Fruit fly (Drosophila melanogaster) whole organism, prepupa: ENCODE results near the gene CG11755.

ENCODE experiments used
- Blimp-1 ChIP-seq: fragments of 200-800 bp; sonication (Bioruptor generic); optimal IDR thresholded peaks from 3 replicates; lab custom pipeline; 2017; ENCODE audit warnings: missing biosample characterization, missing genetic modification characterization, mild to moderate bottlenecking, moderate library complexity, missing genetic modification reagents
- CG10631 ChIP-seq: fragments of 200-800 bp; sonication (Bioruptor generic); optimal IDR thresholded peaks from 2 replicates; lab custom pipeline; 2016; ENCODE audit warnings: missing biosample characterization, missing genetic modification characterization
- CG11294 ChIP-seq: fragments of 200-800 bp; sonication (Bioruptor generic); IDR thresholded peaks from 2 replicates; pipeline ENCODE4 v1.3.6; 2022; ENCODE audit warnings: missing biosample characterization, missing genetic modification characterization
- CG11762 ChIP-seq: fragments of 200-800 bp; sonication (Bioruptor generic); optimal IDR thresholded peaks from 3 replicates; lab custom pipeline; 2016; ENCODE audit warnings: missing biosample characterization, missing genetic modification characterization; ENCODE audit not compliant: insufficient read depth
- CG11902 ChIP-seq: fragments of 200-800 bp; sonication (Bioruptor generic); optimal IDR thresholded peaks from 3 replicates; lab custom pipeline; 2016; ENCODE audit warnings: missing biosample characterization, missing genetic modification characterization
- CG15336 ChIP-seq: fragments of 200-800 bp; sonication (Bioruptor generic); IDR thresholded peaks from 2 replicates; pipeline ENCODE4 v1.3.6; 2022; ENCODE audit warnings: missing biosample characterization, missing genetic modification characterization
- CG1621 ChIP-seq: fragments of 200-800 bp; sonication (Bioruptor generic); optimal IDR thresholded peaks from 3 replicates; lab custom pipeline; 2018; ENCODE audit warnings: missing biosample characterization, mild to moderate bottlenecking, missing genetic modification characterization
- CG16779 ChIP-seq: fragments of 200-800 bp; sonication (Bioruptor generic); optimal IDR thresholded peaks from 3 replicates; lab custom pipeline; 2017; ENCODE audit warnings: missing biosample characterization, mild to moderate bottlenecking, missing genetic modification characterization
- CG31627 ChIP-seq: fragments of 200-800 bp; sonication (Bioruptor generic); optimal IDR thresholded peaks from 3 replicates; lab custom pipeline; 2016; ENCODE audit warnings: missing biosample characterization, missing genetic modification characterization
- CG32006 ChIP-seq: fragments of 200-800 bp; sonication (Bioruptor generic); optimal IDR thresholded peaks from 3 replicates; lab custom pipeline; 2017; ENCODE audit warnings: missing biosample characterization, mild to moderate bottlenecking, missing genetic modification characterization
- CG34406 ChIP-seq: fragments of 200-800 bp; sonication (Bioruptor generic); optimal IDR thresholded peaks from 3 replicates; lab custom pipeline; 2016; ENCODE audit warnings: missing biosample characterization, missing genetic modification characterization
- CG3919 ChIP-seq: fragments of 200-800 bp; sonication (Bioruptor generic); optimal IDR thresholded peaks from 3 replicates; lab custom pipeline; 2016; ENCODE audit warnings: missing biosample characterization, missing genetic modification characterization
- CG6163 ChIP-seq: fragments of 200-800 bp; sonication (Bioruptor generic); IDR thresholded peaks from 3 replicates; pipeline ENCODE4 v1.3.6; 2022; ENCODE audit warnings: missing biosample characterization, missing genetic modification characterization
- CG6276 ChIP-seq: fragments of 200-800 bp; sonication (Bioruptor generic); optimal IDR thresholded peaks from 2 replicates; lab custom pipeline; 2017; ENCODE audit warnings: missing biosample characterization, mild to moderate bottlenecking, missing genetic modification characterization
- CG6792 ChIP-seq: fragments of 200-800 bp; sonication (Bioruptor generic); optimal IDR thresholded peaks from 3 replicates; lab custom pipeline; 2016; ENCODE audit warnings: missing biosample characterization, missing genetic modification characterization
- CG6808 ChIP-seq: fragments of 200-800 bp; sonication (Bioruptor generic); optimal IDR thresholded peaks from 3 replicates; lab custom pipeline; 2017; ENCODE audit warnings: missing biosample characterization, missing genetic modification characterization, mild to moderate bottlenecking, moderate library complexity, missing genetic modification reagents
- CG7368 ChIP-seq: fragments of 200-800 bp; sonication (Bioruptor generic); optimal IDR thresholded peaks from 3 replicates; lab custom pipeline; 2016; ENCODE audit warnings: missing biosample characterization, missing genetic modification characterization
- CG8119 ChIP-seq: fragments of 200-800 bp; sonication (Bioruptor generic); IDR thresholded peaks from 3 replicates; pipeline ENCODE4 v1.3.6; 2022; ENCODE audit warnings: missing biosample characterization, missing genetic modification characterization
- CG8319 ChIP-seq: fragments of 200-800 bp; sonication (Bioruptor generic); optimal IDR thresholded peaks from 3 replicates; lab custom pipeline; 2016; ENCODE audit warnings: missing biosample characterization, missing genetic modification characterization
- CG8632 ChIP-seq: fragments of 200-800 bp; sonication (Bioruptor generic); optimal IDR thresholded peaks from 3 replicates; lab custom pipeline; 2016; ENCODE audit warnings: missing biosample characterization, missing genetic modification characterization
- Eip75B ChIP-seq: fragments of 200-800 bp; sonication (Bioruptor generic); optimal IDR thresholded peaks from 3 replicates; lab custom pipeline; 2016; ENCODE audit warnings: missing biosample characterization, missing genetic modification characterization
- Eip78C ChIP-seq: fragments of 200-800 bp; sonication (Bioruptor generic); peaks from one replicate; lab custom pipeline; 2016; ENCODE audit warnings: missing biosample characterization, missing genetic modification characterization
- Eip93F ChIP-seq: fragments of 200-800 bp; sonication (Bioruptor generic); optimal IDR thresholded peaks from 2 replicates; lab custom pipeline; 2016; ENCODE audit warnings: missing biosample characterization, mild to moderate bottlenecking, missing genetic modification characterization
- Ets21C ChIP-seq: fragments of 200-800 bp; sonication (Bioruptor generic); optimal IDR thresholded peaks from 3 replicates; lab custom pipeline; 2016; ENCODE audit warnings: missing biosample characterization, missing genetic modification characterization
- Ets96B ChIP-seq: fragments of 200-800 bp; optimal IDR thresholded peaks from 2 replicates; lab custom pipeline; 2019; ENCODE audit warnings: missing biosample characterization, mild to moderate bottlenecking, missing genetic modification characterization, moderate library complexity
- Gug ChIP-seq: fragments of 200-800 bp; sonication (Bioruptor generic); IDR thresholded peaks from 2 replicates; pipeline ENCODE4 v1.3.6; 2022; ENCODE audit warnings: missing biosample characterization, missing genetic modification characterization
- Hr38 ChIP-seq: sonication (Bioruptor generic); optimal IDR thresholded peaks from 2 replicates; lab custom pipeline; 2016; ENCODE audit warnings: missing biosample characterization, missing genetic modification characterization
- Hr39 ChIP-seq: fragments of 200-800 bp; sonication (Bioruptor generic); optimal IDR thresholded peaks from 2 replicates; lab custom pipeline; 2016; ENCODE audit warnings: missing biosample characterization, missing genetic modification characterization
- Hr4 ChIP-seq: fragments of 200-800 bp; sonication (Bioruptor generic); optimal IDR thresholded peaks from 3 replicates; lab custom pipeline; 2016; ENCODE audit warnings: missing biosample characterization, missing genetic modification characterization
- Lpt ChIP-seq: fragments of 200-800 bp; sonication (Bioruptor generic); optimal IDR thresholded peaks from 3 replicates; lab custom pipeline; 2016; ENCODE audit warnings: missing biosample characterization, missing genetic modification characterization
- Met ChIP-seq: fragments of 200-800 bp; sonication (Bioruptor generic); optimal IDR thresholded peaks from 3 replicates; lab custom pipeline; 2016; ENCODE audit warnings: missing biosample characterization, missing genetic modification characterization
- OdsH ChIP-seq: fragments of 200-800 bp; sonication (Bioruptor generic); optimal IDR thresholded peaks from 3 replicates; lab custom pipeline; 2016; ENCODE audit warnings: missing biosample characterization, missing genetic modification characterization
- Smox ChIP-seq: fragments of 200-800 bp; sonication (Bioruptor generic); optimal IDR thresholded peaks from 3 replicates; lab custom pipeline; 2016; ENCODE audit warnings: missing biosample characterization, missing genetic modification characterization
- Sox102F ChIP-seq: fragments of 200-800 bp; sonication (Bioruptor generic); optimal IDR thresholded peaks from 2 replicates; lab custom pipeline; 2016; ENCODE audit warnings: missing biosample characterization, mild to moderate bottlenecking, missing genetic modification characterization
- Sox14 ChIP-seq: fragments of 200-800 bp; sonication (Bioruptor generic); optimal IDR thresholded peaks from 3 replicates; lab custom pipeline; 2016; ENCODE audit warnings: missing biosample characterization, missing genetic modification characterization
- Sox15 ChIP-seq: fragments of 200-800 bp; sonication (Bioruptor generic); optimal IDR thresholded peaks from 3 replicates; lab custom pipeline; 2016; ENCODE audit warnings: missing biosample characterization, missing genetic modification characterization
- achi ChIP-seq: fragments of 200-800 bp; sonication (Bioruptor generic); optimal IDR thresholded peaks from 3 replicates; lab custom pipeline; 2016; ENCODE audit warnings: missing biosample characterization, missing genetic modification characterization
- acj6 ChIP-seq: fragments of 200-800 bp; sonication (Bioruptor generic); optimal IDR thresholded peaks from 3 replicates; lab custom pipeline; 2016; ENCODE audit warnings: missing biosample characterization, missing genetic modification characterization
- dac ChIP-seq: fragments of 200-800 bp; sonication (Bioruptor generic); optimal IDR thresholded peaks from 2 replicates; lab custom pipeline; 2017; ENCODE audit warnings: missing biosample characterization, mild to moderate bottlenecking, missing genetic modification characterization
- dsx ChIP-seq: fragments of 200-800 bp; optimal IDR thresholded peaks from 3 replicates; lab custom pipeline; 2019; ENCODE audit warnings: missing biosample characterization, mild to moderate bottlenecking, missing genetic modification characterization, moderate library complexity; ENCODE audit not compliant: poor library complexity, severe bottlenecking
- eg ChIP-seq: fragments of 200-800 bp; sonication (Bioruptor generic); IDR thresholded peaks from 3 replicates; pipeline ENCODE4 v1.3.6; 2022; ENCODE audit warnings: missing biosample characterization, missing genetic modification characterization
- esn ChIP-seq: fragments of 200-800 bp; sonication (Bioruptor generic); optimal IDR thresholded peaks from 2 replicates; lab custom pipeline; 2016; ENCODE audit warnings: missing biosample characterization, mild to moderate bottlenecking, missing genetic modification characterization, moderate library complexity
- fd59A ChIP-seq: fragments of 200-800 bp; sonication (Bioruptor generic); optimal IDR thresholded peaks from 2 replicates; lab custom pipeline; 2017; ENCODE audit warnings: missing biosample characterization, mild to moderate bottlenecking, missing genetic modification characterization, missing genetic modification reagents
- fd85E ChIP-seq: fragments of 200-800 bp; sonication (Bioruptor generic); optimal IDR thresholded peaks from 3 replicates; lab custom pipeline; 2016; ENCODE audit warnings: missing biosample characterization, missing genetic modification characterization
- fkh ChIP-seq: fragments of 200-800 bp; sonication (Bioruptor generic); optimal IDR thresholded peaks from 3 replicates; lab custom pipeline; 2017; ENCODE audit warnings: missing biosample characterization, mild to moderate bottlenecking, missing genetic modification characterization, moderate library complexity
- lz ChIP-seq: fragments of 200-800 bp; sonication (Bioruptor generic); optimal IDR thresholded peaks from 3 replicates; lab custom pipeline; 2016; ENCODE audit warnings: missing biosample characterization, missing genetic modification characterization
- net ChIP-seq: fragments of 200-800 bp; sonication (Bioruptor generic); optimal IDR thresholded peaks from 3 replicates; lab custom pipeline; 2016; ENCODE audit warnings: missing biosample characterization, missing genetic modification characterization
- pdm3 ChIP-seq: fragments of 200-800 bp; sonication (Bioruptor generic); optimal IDR thresholded peaks from 3 replicates; lab custom pipeline; 2016; ENCODE audit warnings: missing biosample characterization, missing genetic modification characterization
- salr ChIP-seq, 2 experiments: fragments of 200-800 bp; sonication (Bioruptor generic); optimal IDR thresholded peaks; 3 replicates each; lab custom pipeline; 2016 to 2018; ENCODE audit warnings: missing biosample characterization in 2 of 2, missing genetic modification characterization in 2 of 2, mild to moderate bottlenecking in 1 of 2
- spab ChIP-seq: fragments of 200-800 bp; sonication (Bioruptor generic); optimal IDR thresholded peaks from 2 replicates; lab custom pipeline; 2017; ENCODE audit warnings: missing biosample characterization, mild to moderate bottlenecking, missing genetic modification characterization, missing genetic modification reagents
- svp ChIP-seq: fragments of 200-800 bp; sonication (Bioruptor generic); peaks from one replicate; lab custom pipeline; 2016; ENCODE audit warnings: missing biosample characterization, missing genetic modification characterization
- vri ChIP-seq: fragments of 200-800 bp; sonication (Bioruptor generic); optimal IDR thresholded peaks from 3 replicates; lab custom pipeline; 2016; ENCODE audit warnings: missing biosample characterization, mild to moderate bottlenecking, missing genetic modification characterization

CG11755 gene

dm6 chr3R:8676560-8677000 is at the start of gene CG11755, which contains the start of the genes Unc50 and CG8043:
Gene CG11755 (plus strand): TSS chr3R:8676915.
Gene Unc50 (minus strand): TSS chr3R:8676613.
Gene CG8043 (plus strand): TSS chr3R:8676915.
- peak; percentile 62 for TF ChIP-seq Sox15 (GFP tag; lab: Kevin White, UChicago)
- TF ChIP-seq CG6163 (GFP tag; lab: Robert Waterston, UW), result peak; percentile 67
- peak; percentile 76 for TF ChIP-seq Ets21C (GFP tag; lab: Kevin White, UChicago)
- peak; percentile 83 for TF ChIP-seq Sox14 (GFP tag; lab: Kevin White, UChicago)
- peak; percentile 34 for TF ChIP-seq CG7368 (GFP tag; lab: Kevin White, UChicago)
- peak; percentile 81 for TF ChIP-seq OdsH (GFP tag; lab: Kevin White, UChicago)
- peak; percentile 51; the same call in 1 of the 3 replicates for TF ChIP-seq CG8119 (GFP tag; lab: Robert Waterston, UW)
- peak; percentile 74 for TF ChIP-seq Eip75B (GFP tag; lab: Kevin White, UChicago)
- peak; percentile 79 for TF ChIP-seq Hr39 (GFP tag; lab: Kevin White, UChicago)
- TF ChIP-seq Blimp-1, result peak; percentile 27
- peak; percentile 98 for TF ChIP-seq achi (GFP tag; lab: Kevin White, UChicago)
- TF ChIP-seq net, result no peak
- TF ChIP-seq CG8632 (GFP tag; lab: Kevin White, UChicago), result peak; percentile 44
- peak; percentile 80 for TF ChIP-seq Sox102F (GFP tag; lab: Kevin White, UChicago)
- peak; percentile 94 for TF ChIP-seq svp (GFP tag; lab: Kevin White, UChicago)
- peak; percentile 77 for TF ChIP-seq pdm3 (GFP tag; lab: Kevin White, UChicago)
- no peak for TF ChIP-seq CG6808
- peak; percentile 33 for TF ChIP-seq fd59A (GFP tag; lab: Kevin White, UChicago)
- peak; percentile 83 for TF ChIP-seq lz (GFP tag; lab: Kevin White, UChicago)
- TF ChIP-seq dac (GFP tag; lab: Kevin White, UChicago), result peak; percentile 40
- peak; percentile 77 for TF ChIP-seq CG10631 (GFP tag; lab: Kevin White, UChicago)
- TF ChIP-seq fkh (GFP tag; lab: Kevin White, UChicago), result no peak
- no peak for TF ChIP-seq Eip78C (GFP tag; lab: Kevin White, UChicago)
- TF ChIP-seq CG31627, result peak; percentile 80
- TF ChIP-seq Hr4 (GFP tag; lab: Kevin White, UChicago), result peak; percentile 79
- TF ChIP-seq eg (GFP tag; lab: Robert Waterston, UW), result peak; percentile 52; the same call in 2 of the 3 replicates
- TF ChIP-seq CG32006 (GFP tag; lab: Kevin White, UChicago), result peak; percentile 68
- TF ChIP-seq acj6 (GFP tag; lab: Kevin White, UChicago), result peak; percentile 81
- TF ChIP-seq dsx (GFP tag; lab: Kevin White, UChicago), result no peak
- peak; percentile 57 for TF ChIP-seq CG6792 (GFP tag; lab: Kevin White, UChicago)
- peak; percentile 60; the same call in 1 of the 2 replicates for TF ChIP-seq Gug (GFP tag; lab: Robert Waterston, UW)
- TF ChIP-seq Ets96B (tag; lab: Kevin White, UChicago), result peak; percentile 74
- no peak; the same call in 1 of the 2 replicates for TF ChIP-seq CG15336 (GFP tag; lab: Robert Waterston, UW)
- TF ChIP-seq CG34406, result peak; percentile 56
- TF ChIP-seq CG16779 (tag; lab: Kevin White, UChicago), result no peak
- TF ChIP-seq CG11762 (GFP tag; lab: Kevin White, UChicago), result peak; percentile 63
- peak; percentile 54 for TF ChIP-seq CG11902 (GFP tag; lab: Kevin White, UChicago)
- peak; percentile 86 for TF ChIP-seq esn (GFP tag; lab: Kevin White, UChicago)
- peak; percentile 74 for TF ChIP-seq CG3919 (GFP tag; lab: Kevin White, UChicago)
- TF ChIP-seq CG1621 (tag; lab: Kevin White, UChicago), result no peak
- no peak for TF ChIP-seq Hr38
- TF ChIP-seq spab, result no peak
- no peak for TF ChIP-seq Met (GFP tag; lab: Kevin White, UChicago)
- no peak for TF ChIP-seq vri
- peak; percentile 56 for TF ChIP-seq Eip93F
- no peak for TF ChIP-seq CG6276 (GFP tag; lab: Kevin White, UChicago)
- TF ChIP-seq salr (GFP tag; optimal IDR thresholded peaks at IDR 0.05; lab: Kevin White, UChicago), result peak in 1 of 2 experiments; percentile 24
- TF ChIP-seq CG11294, result no peak; the same call in 1 of the 2 replicates
- peak; percentile 41 for TF ChIP-seq CG8319 (GFP tag; lab: Kevin White, UChicago)
- peak; percentile 14 for TF ChIP-seq Lpt (GFP tag; lab: Kevin White, UChicago)
- peak; percentile 81 for TF ChIP-seq Smox (GFP tag; lab: Kevin White, UChicago)
- TF ChIP-seq fd85E, result peak; percentile 24
